Fruit fly (Drosophila melanogaster) whole organism, pupa: ENCODE measurements around the gene Ada1-2.

Experiments used
- CG10348 ChIP-seq: fragments of 200-800 bp; sonication (Bioruptor generic); IDR thresholded peaks from 2 replicates; pipeline ENCODE4 v1.3.6; 2022; ENCODE audit warnings: missing biosample characterization, missing genetic modification characterization
- CG15710 ChIP-seq: fragments of 200-800 bp; sonication (Bioruptor generic); optimal IDR thresholded peaks from 2 replicates; lab custom pipeline; 2018; ENCODE audit warnings: missing biosample characterization, mild to moderate bottlenecking, missing genetic modification characterization, moderate library complexity
- CG17806 ChIP-seq: fragments of 200-800 bp; sonication (Bioruptor generic); optimal IDR thresholded peaks from 2 replicates; lab custom pipeline; 2018; ENCODE audit warnings: missing biosample characterization, mild to moderate bottlenecking, missing genetic modification characterization, moderate library complexity
- CG34367 ChIP-seq: fragments of 200-800 bp; sonication (Bioruptor generic); optimal IDR thresholded peaks from 2 replicates; lab custom pipeline; 2018; ENCODE audit warnings: missing biosample characterization, mild to moderate bottlenecking, missing genetic modification characterization
- CG8301 ChIP-seq: fragments of 200-800 bp; sonication (Bioruptor generic); optimal IDR thresholded peaks from 2 replicates; lab custom pipeline; 2018; ENCODE audit warnings: missing biosample characterization, mild to moderate bottlenecking, missing genetic modification characterization
- CG9948 ChIP-seq: fragments of 200-800 bp; sonication (Bioruptor generic); optimal IDR thresholded peaks from 2 replicates; lab custom pipeline; 2018; ENCODE audit warnings: missing biosample characterization, mild to moderate bottlenecking, missing genetic modification characterization, moderate library complexity
- D1 ChIP-seq: fragments of 200-800 bp; sonication (Bioruptor generic); optimal IDR thresholded peaks from 2 replicates; lab custom pipeline; 2018; ENCODE audit warnings: missing biosample characterization, mild to moderate bottlenecking, missing genetic modification characterization, moderate library complexity
- Pif1A ChIP-seq: fragments of 200-800 bp; sonication (Bioruptor generic); optimal IDR thresholded peaks from 3 replicates; lab custom pipeline; 2016; ENCODE audit warnings: missing biosample characterization, missing genetic modification characterization
- Snoo ChIP-seq: fragments of 200-800 bp; sonication (Bioruptor generic); optimal IDR thresholded peaks from 3 replicates; lab custom pipeline; 2017; ENCODE audit warnings: missing biosample characterization, mild to moderate bottlenecking, missing genetic modification characterization, inconsistent platforms
- gl ChIP-seq: fragments of 200-800 bp; sonication (Bioruptor generic); optimal IDR thresholded peaks from 2 replicates; lab custom pipeline; 2018; ENCODE audit warnings: missing biosample characterization, mild to moderate bottlenecking, missing genetic modification characterization

dm6 chr2L:12033890-12034289, 41.2 kb downstream of the Ada1-2 start, which contains the start of gene CG18788:
- TF ChIP-seq CG9948 (no peak), CG34367 (tag; lab: Kevin White, UChicago) (no peak), gl (no peak), CG17806 (tag; lab: Kevin White, UChicago) (no peak), Snoo (tag; lab: Kevin White, UChicago) (no peak), D1 (tag; lab: Kevin White, UChicago) (no peak), CG15710 (no peak), CG10348 (no peak), Pif1A (GFP tag; lab: Kevin White, UChicago) (no peak), CG8301 (tag; lab: Kevin White, UChicago) (no peak)
